Fruit fly (Drosophila melanogaster): ENCODE measurements around the gene CG33271.

DNA sequence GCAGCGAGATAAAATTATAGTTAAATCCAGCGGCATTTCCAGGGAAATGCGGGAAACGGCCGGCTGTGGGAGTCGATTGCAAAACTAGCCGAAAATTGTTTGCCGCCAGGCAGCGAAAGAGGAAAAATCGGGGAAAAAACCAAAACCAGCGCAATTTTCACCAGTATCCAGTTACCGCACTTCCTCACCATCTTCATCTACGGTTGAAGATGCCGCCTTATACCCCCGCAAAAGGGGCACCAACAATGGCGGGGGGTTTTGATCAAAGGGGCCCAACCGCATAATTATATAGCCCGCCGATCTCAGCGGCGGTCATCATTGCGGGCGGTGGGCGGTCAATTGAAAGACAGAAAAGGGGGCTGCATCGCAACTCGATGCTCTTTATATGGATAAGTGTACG is 29.3 kb downstream of the CG33271 start:
- no peak for TF ChIP-seq CG8478 (optimal IDR thresholded peaks at IDR 0.05)
- no peak for TF ChIP-seq CTCF (optimal IDR thresholded peaks at IDR 0.05)
